Fruit fly (Drosophila melanogaster) whole organism, embryonic: ENCODE measurements around the gene Grd.

Experiments used
- Adf1 ChIP-seq: fragments of 200-800 bp; sonication (Bioruptor generic); IDR thresholded peaks from 2 replicates; pipeline ENCODE4 v1.3.6; 2022; ENCODE audit warnings: missing biosample characterization, missing genetic modification characterization
- Asciz ChIP-seq: fragments of 200-800 bp; sonication (Bioruptor generic); optimal IDR thresholded peaks from 2 replicates; lab custom pipeline; 2017; ENCODE audit warnings: missing biosample characterization, mild to moderate bottlenecking, missing genetic modification characterization, missing genetic modification reagents
- CG10274 ChIP-seq: fragments of 200-800 bp; sonication (Bioruptor generic); optimal IDR thresholded peaks from 3 replicates; lab custom pipeline; 2017; ENCODE audit warnings: missing biosample characterization, mild to moderate bottlenecking, missing genetic modification characterization
- CG10321 ChIP-seq: fragments of 200-800 bp; sonication (Bioruptor generic); IDR thresholded peaks from 2 replicates; pipeline ENCODE4 v1.3.6; 2022; ENCODE audit warnings: missing biosample characterization, missing genetic modification characterization
- CG12744 ChIP-seq: fragments of 200-800 bp; sonication (Bioruptor generic); optimal IDR thresholded peaks from 2 replicates; lab custom pipeline; 2016; ENCODE audit warnings: missing biosample characterization, missing genetic modification characterization
- CG14710 ChIP-seq: fragments of 200-800 bp; sonication (Bioruptor generic); optimal IDR thresholded peaks from 3 replicates; lab custom pipeline; 2019; ENCODE audit warnings: missing biosample characterization, mild to moderate bottlenecking, missing genetic modification characterization, moderate library complexity
- CG15696 ChIP-seq: fragments of 200-800 bp; sonication (Bioruptor generic); optimal IDR thresholded peaks from 2 replicates; lab custom pipeline; 2019; ENCODE audit warnings: missing biosample characterization, mild to moderate bottlenecking, missing genetic modification characterization, moderate library complexity
- CG17359 ChIP-seq: fragments of 200-800 bp; sonication (Bioruptor generic); optimal IDR thresholded peaks from 3 replicates; lab custom pipeline; 2018; ENCODE audit warnings: missing biosample characterization, mild to moderate bottlenecking, missing genetic modification characterization, moderate library complexity
- CG17829 ChIP-seq: fragments of 200-800 bp; optimal IDR thresholded peaks from 2 replicates; lab custom pipeline; 2019; ENCODE audit warnings: missing biosample characterization, mild to moderate bottlenecking, missing genetic modification characterization, moderate library complexity
- CG17912 ChIP-seq: fragments of 200-800 bp; sonication (Bioruptor generic); optimal IDR thresholded peaks from 2 replicates; lab custom pipeline; 2018; ENCODE audit warnings: missing biosample characterization, mild to moderate bottlenecking, missing genetic modification characterization
- CG2199 ChIP-seq: fragments of 200-800 bp; sonication (Bioruptor generic); IDR thresholded peaks from 3 replicates; pipeline ENCODE4 v1.3.6; 2022; ENCODE audit warnings: missing biosample characterization, missing genetic modification characterization
- CG2678 ChIP-seq: fragments of 200-800 bp; sonication (Bioruptor generic); optimal IDR thresholded peaks from 3 replicates; lab custom pipeline; 2019; ENCODE audit warnings: missing biosample characterization, mild to moderate bottlenecking, missing genetic modification characterization, moderate library complexity
- CG2712 ChIP-seq: fragments of 200-800 bp; optimal IDR thresholded peaks from 3 replicates; lab custom pipeline; 2019; ENCODE audit warnings: missing biosample characterization, mild to moderate bottlenecking, missing genetic modification characterization, moderate library complexity
- CG3065 ChIP-seq: fragments of 200-800 bp; sonication (Bioruptor generic); optimal IDR thresholded peaks from 2 replicates; lab custom pipeline; 2016; ENCODE audit warnings: missing biosample characterization, missing genetic modification characterization
- CG4282 ChIP-seq: fragments of 200-800 bp; sonication (Bioruptor generic); optimal IDR thresholded peaks from 2 replicates; lab custom pipeline; 2016; ENCODE audit warnings: missing biosample characterization, missing genetic modification characterization
- CG6765 ChIP-seq: fragments of 200-800 bp; sonication (Bioruptor generic); optimal IDR thresholded peaks from 3 replicates; lab custom pipeline; 2017; ENCODE audit warnings: missing biosample characterization, mild to moderate bottlenecking, missing genetic modification characterization
- CG8281 ChIP-seq: fragments of 200-800 bp; sonication (Bioruptor generic); optimal IDR thresholded peaks from 2 replicates; lab custom pipeline; 2018; ENCODE audit warnings: missing biosample characterization, mild to moderate bottlenecking, missing genetic modification characterization, moderate library complexity
- CG9215 ChIP-seq: fragments of 200-800 bp; sonication (Bioruptor generic); IDR thresholded peaks from 2 replicates; pipeline ENCODE4 v1.3.6; 2022; ENCODE audit warnings: missing biosample characterization, missing genetic modification characterization
- CG9876 ChIP-seq: fragments of 200-800 bp; sonication (Bioruptor generic); optimal IDR thresholded peaks from 2 replicates; lab custom pipeline; 2016; ENCODE audit warnings: missing biosample characterization, missing genetic modification characterization
- CrebB ChIP-seq: fragments of 200-800 bp; sonication (Bioruptor generic); optimal IDR thresholded peaks from 3 replicates; lab custom pipeline; 2018; ENCODE audit warnings: missing biosample characterization, mild to moderate bottlenecking, missing genetic modification characterization
- Dad ChIP-seq: fragments of 200-800 bp; sonication (Bioruptor generic); optimal IDR thresholded peaks from 3 replicates; lab custom pipeline; 2016; ENCODE audit warnings: missing biosample characterization, missing genetic modification characterization
- Dp ChIP-seq: fragments of 200-800 bp; sonication (Bioruptor generic); optimal IDR thresholded peaks from 2 replicates; lab custom pipeline; 2018; ENCODE audit warnings: missing biosample characterization, mild to moderate bottlenecking, missing genetic modification characterization, moderate library complexity
- Ets65A ChIP-seq: fragments of 200-800 bp; sonication (Bioruptor generic); peaks from one replicate; lab custom pipeline; 2016; ENCODE audit warnings: missing biosample characterization, missing genetic modification characterization
- GATAe ChIP-seq: fragments of 200-800 bp; sonication (Bioruptor generic); conservative IDR thresholded peaks from 2 replicates; pipeline ENCODE4 v1.3.6; 2022; ENCODE audit warnings: missing biosample characterization, missing genetic modification characterization
- HLH54F ChIP-seq: fragments of 200-800 bp; sonication (Bioruptor generic); optimal IDR thresholded peaks from 3 replicates; lab custom pipeline; 2016; ENCODE audit warnings: missing biosample characterization, missing genetic modification characterization
- Hmx ChIP-seq: fragments of 200-800 bp; sonication (Bioruptor generic); optimal IDR thresholded peaks from 2 replicates; lab custom pipeline; 2016; ENCODE audit warnings: missing biosample characterization, missing genetic modification characterization
- Meics ChIP-seq: fragments of 200-800 bp; sonication (Bioruptor generic); optimal IDR thresholded peaks from 2 replicates; lab custom pipeline; 2017; ENCODE audit warnings: missing biosample characterization, mild to moderate bottlenecking, missing genetic modification characterization
- Nf-YA ChIP-seq: fragments of 200-800 bp; sonication (Bioruptor generic); IDR thresholded peaks from 2 replicates; pipeline ENCODE4 v1.3.6; 2022; ENCODE audit warnings: missing biosample characterization, missing genetic modification characterization
- Opbp ChIP-seq: fragments of 200-800 bp; sonication (Bioruptor generic); IDR thresholded peaks from 3 replicates; pipeline ENCODE4 v1.3.6; 2022; ENCODE audit warnings: missing biosample characterization, missing genetic modification characterization; ENCODE audit not compliant: partially characterized antibody
- Rfx ChIP-seq: fragments of 200-800 bp; sonication (Bioruptor generic); IDR thresholded peaks from 2 replicates; pipeline ENCODE4 v1.3.6; 2022; ENCODE audit warnings: missing biosample characterization, missing genetic modification characterization
- Taf1 ChIP-seq: fragments of 200-800 bp; sonication (Bioruptor generic); IDR thresholded peaks from 2 replicates; pipeline ENCODE4 v1.3.6; 2022; ENCODE audit warnings: missing biosample characterization, missing genetic modification characterization
- Vsx1 ChIP-seq: fragments of 200-800 bp; sonication (Bioruptor generic); optimal IDR thresholded peaks from 2 replicates; lab custom pipeline; 2017; ENCODE audit warnings: missing biosample characterization, mild to moderate bottlenecking, missing genetic modification characterization, missing genetic modification reagents
- chinmo ChIP-seq: fragments of 200-800 bp; sonication (Bioruptor generic); IDR thresholded peaks from 4 replicates; pipeline ENCODE4 v1.3.6; 2022; ENCODE audit warnings: missing biosample characterization, missing genetic modification characterization; ENCODE audit not compliant: partially characterized antibody
- croc ChIP-seq: fragments of 200-800 bp; sonication (Bioruptor generic); conservative IDR thresholded peaks from 3 replicates; pipeline ENCODE4 v1.3.6; 2022; ENCODE audit warnings: missing biosample characterization, missing genetic modification characterization
- cwo ChIP-seq: fragments of 200-800 bp; sonication (Bioruptor generic); optimal IDR thresholded peaks from 3 replicates; lab custom pipeline; 2017; ENCODE audit warnings: missing biosample characterization, missing genetic modification characterization, mild to moderate bottlenecking, moderate library complexity, missing genetic modification reagents
- dmrt11E ChIP-seq: fragments of 200-800 bp; sonication (Bioruptor generic); optimal IDR thresholded peaks from 3 replicates; lab custom pipeline; 2018; ENCODE audit warnings: missing biosample characterization, mild to moderate bottlenecking, missing genetic modification characterization, moderate library complexity
- fd3F ChIP-seq: fragments of 200-800 bp; sonication (Bioruptor generic); optimal IDR thresholded peaks from 2 replicates; lab custom pipeline; 2018; ENCODE audit warnings: missing biosample characterization, mild to moderate bottlenecking, missing genetic modification characterization, moderate library complexity
- fu2 ChIP-seq: fragments of 200-800 bp; sonication (Bioruptor generic); optimal IDR thresholded peaks from 2 replicates; lab custom pipeline; 2016; ENCODE audit warnings: missing biosample characterization, missing genetic modification characterization
- her ChIP-seq: fragments of 200-800 bp; sonication (Bioruptor generic); optimal IDR thresholded peaks from 2 replicates; lab custom pipeline; 2016; ENCODE audit warnings: missing biosample characterization, missing genetic modification characterization
- kni ChIP-seq: fragments of 200-800 bp; sonication (Bioruptor generic); optimal IDR thresholded peaks from 3 replicates; lab custom pipeline; 2017; ENCODE audit warnings: mild to moderate bottlenecking, missing biosample characterization, missing genetic modification reagents, missing genetic modification characterization
- lmd ChIP-seq: fragments of 200-800 bp; sonication (Bioruptor generic); IDR thresholded peaks from 2 replicates; pipeline ENCODE4 v1.3.6; 2022; ENCODE audit warnings: missing biosample characterization, missing genetic modification characterization
- mam ChIP-seq: fragments of 200-800 bp; sonication (Bioruptor generic); optimal IDR thresholded peaks from 3 replicates; lab custom pipeline; 2016; ENCODE audit warnings: missing biosample characterization, missing genetic modification characterization
- nmo ChIP-seq: fragments of 200-800 bp; sonication (Bioruptor generic); optimal IDR thresholded peaks from 2 replicates; lab custom pipeline; 2018; ENCODE audit warnings: missing biosample characterization, mild to moderate bottlenecking, missing genetic modification characterization, moderate library complexity
- pros ChIP-seq: fragments of 200-800 bp; sonication (Bioruptor generic); optimal IDR thresholded peaks from 3 replicates; lab custom pipeline; 2019; ENCODE audit warnings: missing biosample characterization, mild to moderate bottlenecking, missing genetic modification characterization, moderate library complexity
- sens ChIP-seq: fragments of 200-800 bp; sonication (Bioruptor generic); peaks from one replicate; lab custom pipeline; 2016; ENCODE audit warnings: missing biosample characterization, missing genetic modification characterization
- seq ChIP-seq: fragments of 200-800 bp; sonication (Bioruptor generic); IDR thresholded peaks from 2 replicates; pipeline ENCODE4 v1.3.6; 2022; ENCODE audit warnings: missing biosample characterization, missing genetic modification characterization
- tll ChIP-seq, 2 experiments: fragments of 200-800 bp in 1 of 2; fragments of >200 bp in 1 of 2; sonication (Bioruptor generic) in 1 of 2; optimal IDR thresholded peaks; 2 replicates each; lab custom pipeline; 2017 to 2019; ENCODE audit warnings: missing biosample characterization in 2 of 2, missing genetic modification characterization in 2 of 2, mild to moderate bottlenecking in 1 of 2, moderate library complexity in 1 of 2
- vnd ChIP-seq: fragments of 200-800 bp; sonication (Bioruptor generic); IDR thresholded peaks from 3 replicates; pipeline ENCODE4 v1.3.6; 2022; ENCODE audit warnings: missing biosample characterization, missing genetic modification characterization; ENCODE audit not compliant: partially characterized antibody
- zfh2 ChIP-seq: fragments of 200-800 bp; sonication (Bioruptor generic); optimal IDR thresholded peaks from 2 replicates; lab custom pipeline; 2016; ENCODE audit warnings: missing biosample characterization, missing genetic modification characterization

The Grd gene

dm6 chr3L:17846169-17846981 lies 23.2 kb downstream of the Grd start, which contains the start of the genes MED19 and CG7430 (continued):
- TF ChIP-seq Hmx (GFP tag; lab: Kevin White, UChicago): no peak
- TF ChIP-seq CG8281 (tag; lab: Kevin White, UChicago): no peak
- no peak for TF ChIP-seq fu2 (GFP tag; lab: Kevin White, UChicago)
- TF ChIP-seq CG15696 (tag; lab: Kevin White, UChicago): no peak
- TF ChIP-seq CG17829: peak; percentile 29
- TF ChIP-seq CG3065: no peak
- peak; percentile 45 for TF ChIP-seq nmo
- peak; percentile 12 for TF ChIP-seq CG17359 (tag; lab: Kevin White, UChicago)
- TF ChIP-seq CG10321 (GFP tag; lab: Robert Waterston, UW): no peak
- TF ChIP-seq cwo (GFP tag; lab: Kevin White, UChicago): no peak
- no peak for TF ChIP-seq kni
- TF ChIP-seq tll (GFP tag; optimal IDR thresholded peaks at IDR 0.05; lab: Kevin White, UChicago): peak in 1 of 2 experiments; percentile 25
- TF ChIP-seq HLH54F: no peak
- no peak for TF ChIP-seq CG12744 (GFP tag; lab: Kevin White, UChicago)
- no peak for TF ChIP-seq CG9215 (GFP tag; lab: Robert Waterston, UW)
- TF ChIP-seq Dp (GFP tag; lab: Kevin White, UChicago): peak; percentile 13
- TF ChIP-seq Adf1 (GFP tag; lab: Robert Waterston, UW): peak; percentile 36; the same call in 1 of the 2 replicates
- no peak for TF ChIP-seq Vsx1 (GFP tag; lab: Kevin White, UChicago)
- no peak for TF ChIP-seq GATAe (GFP tag; lab: Robert Waterston, UW)
- TF ChIP-seq CG17912 (GFP tag; lab: Kevin White, UChicago): peak; percentile 31
- peak; percentile 2 for TF ChIP-seq Dad (GFP tag; lab: Kevin White, UChicago)
- no peak for TF ChIP-seq CG6765 (GFP tag; lab: Kevin White, UChicago)
- TF ChIP-seq seq (GFP tag; lab: Robert Waterston, UW): no peak; the same call in 1 of the 2 replicates
- no peak for TF ChIP-seq dmrt11E (tag; lab: Kevin White, UChicago)
- no peak for TF ChIP-seq CG2678 (tag; lab: Kevin White, UChicago)
- no peak for TF ChIP-seq zfh2
- TF ChIP-seq Opbp: peak; percentile 60; the same call in 2 of the 3 replicates
- no peak for TF ChIP-seq fd3F (GFP tag; lab: Kevin White, UChicago)
- TF ChIP-seq CG14710: peak; percentile 59
- TF ChIP-seq lmd: no peak
- no peak for TF ChIP-seq CG9876 (GFP tag; lab: Kevin White, UChicago)
- no peak for TF ChIP-seq Nf-YA (GFP tag; lab: Robert Waterston, UW)
- TF ChIP-seq sens: no peak
- peak; percentile 26 for TF ChIP-seq CG2712
- TF ChIP-seq croc (GFP tag; lab: Robert Waterston, UW): no peak
- TF ChIP-seq Asciz (GFP tag; lab: Kevin White, UChicago): no peak
- no peak for TF ChIP-seq vnd
- peak; percentile 15 for TF ChIP-seq CG4282 (GFP tag; lab: Kevin White, UChicago)
- TF ChIP-seq Taf1 (GFP tag; lab: Robert Waterston, UW): no peak
- no peak for TF ChIP-seq Meics (GFP tag; lab: Kevin White, UChicago)
- no peak for TF ChIP-seq mam (GFP tag; lab: Kevin White, UChicago)
- TF ChIP-seq chinmo (GFP tag; lab: Robert Waterston, UW): 0 out of 4 replicates have a peak, but pooled peaks have one; percentile 32
- TF ChIP-seq her (GFP tag; lab: Kevin White, UChicago): peak; percentile 46
- peak; percentile 26 for TF ChIP-seq Rfx (GFP tag; lab: Robert Waterston, UW)
- peak; percentile 65 for TF ChIP-seq Ets65A (GFP tag; lab: Kevin White, UChicago)
- no peak for TF ChIP-seq pros (GFP tag; lab: Kevin White, UChicago)
- TF ChIP-seq CG10274: no peak
- TF ChIP-seq CrebB (tag; lab: Kevin White, UChicago): peak; percentile 28
- no peak for TF ChIP-seq CG2199
